Worm (Caenorhabditis elegans) whole organism, L1 larva: Measurements from ENCODE around the gene spe-6.

Experiments used
- aly-2 ChIP-seq: fragments of 150-350 bp; optimal IDR thresholded peaks from 2 replicates; lab custom pipeline; 2014; ENCODE audit warnings: missing biosample characterization, missing genetic modification characterization
- egl-27 ChIP-seq, 2 experiments: fragments of 150-350 bp in 1 of 2; sonication (generic microtip); optimal IDR thresholded peaks; 3 replicates each; lab custom pipeline; 2017 to 2018; ENCODE audit warnings: missing biosample characterization in 2 of 2, missing genetic modification characterization in 2 of 2, missing genetic modification reagents in 2 of 2
- nhr-19 ChIP-seq: fragments of 200-800 bp; sonication (Bioruptor generic); conservative IDR thresholded peaks from 2 replicates; pipeline ENCODE4 v1.3.6; 2022; ENCODE audit warnings: missing genetic modification characterization, missing compliant biosample characterization
- pax-3 ChIP-seq: fragments of 200-800 bp; sonication (Bioruptor generic); optimal IDR thresholded peaks from 2 replicates; lab custom pipeline; 2018; ENCODE audit warnings: mild to moderate bottlenecking, missing genetic modification characterization, moderate library complexity, missing compliant biosample characterization
- snpc-4 ChIP-seq: fragments of 150-350 bp; optimal IDR thresholded peaks from 2 replicates; lab custom pipeline; 2014; ENCODE audit warnings: missing biosample characterization, missing genetic modification characterization
- zag-1 ChIP-seq: fragments of 150-350 bp; optimal IDR thresholded peaks from 2 replicates; lab custom pipeline; 2014; ENCODE audit warnings: missing biosample characterization, missing genetic modification characterization

DNA sequence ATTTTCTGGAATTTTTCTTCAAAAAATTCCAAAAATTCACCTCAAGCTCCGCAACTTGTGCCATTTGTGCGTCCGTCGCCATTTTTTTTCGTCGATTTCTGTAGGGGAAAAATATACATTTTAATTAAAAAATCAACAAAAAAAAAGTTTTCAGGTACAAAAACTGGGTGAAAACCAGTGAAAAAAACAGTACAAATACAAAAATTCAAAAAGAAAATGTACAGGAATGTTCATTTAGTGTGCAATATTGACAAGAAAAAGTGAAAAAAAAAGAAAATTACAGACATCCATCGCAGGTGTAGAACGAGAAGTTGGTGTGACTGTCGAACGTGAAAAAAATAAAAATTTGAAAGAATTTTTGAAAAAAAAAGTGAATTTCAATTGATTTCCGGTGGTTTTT lies 2.5 kb upstream of the spe-6 start, which contains the start of gene tin-10:
- no peak for TF ChIP-seq snpc-4 (tag; lab: Kevin White, UChicago)
- TF ChIP-seq aly-2 = no peak
- no peak for TF ChIP-seq pax-3 (tag; lab: Kevin White, UChicago)
- no peak for TF ChIP-seq egl-27 (tag; optimal IDR thresholded peaks at IDR 0.05; lab: Kevin White, UChicago)
- TF ChIP-seq nhr-19 (GFP tag; lab: Robert Waterston, UW) = no peak
- no peak for TF ChIP-seq zag-1 (tag; lab: Kevin White, UChicago)
